Worm (Caenorhabditis elegans) whole organism, L4 larva: Measurements from ENCODE around the gene ugt-11.

Experiments used
- ceh-20 ChIP-seq: fragments of 200-800 bp; sonication (Bioruptor generic); IDR thresholded peaks from 2 replicates; pipeline ENCODE4 v1.3.6; 2022; ENCODE audit warnings: missing genetic modification reagents, missing genetic modification characterization, missing compliant biosample characterization
- ceh-82 ChIP-seq: sonication (generic microtip); optimal IDR thresholded peaks from 2 replicates; lab custom pipeline; 2017; ENCODE audit warnings: missing biosample characterization, missing genetic modification characterization
- egl-27 ChIP-seq: sonication (generic microtip); optimal IDR thresholded peaks from 3 replicates; lab custom pipeline; 2017; ENCODE audit warnings: missing biosample characterization, missing genetic modification reagents, missing genetic modification characterization
- lin-29 ChIP-seq: fragments of 200-800 bp; sonication (Bioruptor generic); IDR thresholded peaks from 2 replicates; pipeline ENCODE4 v1.3.6; 2022; ENCODE audit warnings: missing genetic modification reagents, missing genetic modification characterization, missing compliant biosample characterization
- nhr-11 ChIP-seq: fragments of 150-350 bp; optimal IDR thresholded peaks from 2 replicates; lab custom pipeline; 2014; ENCODE audit warnings: missing biosample characterization, missing genetic modification characterization
- nhr-237 ChIP-seq: sonication (generic microtip); optimal IDR thresholded peaks from 2 replicates; lab custom pipeline; 2017; ENCODE audit warnings: missing biosample characterization, missing genetic modification characterization
- pqm-1 ChIP-seq: sonication (generic microtip); optimal IDR thresholded peaks from 2 replicates; lab custom pipeline; 2017; ENCODE audit warnings: missing biosample characterization, missing genetic modification characterization
- snpc-1.2 ChIP-seq: fragments of 200-800 bp; sonication (Bioruptor generic); IDR thresholded peaks from 2 replicates; pipeline ENCODE4 v1.3.6; 2022; ENCODE audit warnings: missing genetic modification reagents, missing genetic modification characterization, missing compliant biosample characterization
- unc-62 ChIP-seq, 3 experiments: fragments of 150-350 bp in 1 of 3; sonication (generic microtip); optimal IDR thresholded peaks in 2 of 3; peaks in 1 of 3; 1 replicate in 1 of 3; 2 replicates in 2 of 3; lab custom pipeline; 2014 to 2017; ENCODE audit warnings: missing biosample characterization in 3 of 3, missing genetic modification characterization in 3 of 3, missing genetic modification reagents in 3 of 3, missing genotype in 1 of 3
- ztf-11 ChIP-seq: fragments of 150-350 bp; optimal IDR thresholded peaks from 2 replicates; lab custom pipeline; 2014; ENCODE audit warnings: missing biosample characterization, missing genetic modification characterization

- TF ChIP-seq ceh-82 (tag; lab: Kevin White, UChicago) (no peak), ztf-11 (tag; lab: Kevin White, UChicago) (no peak), nhr-11 (no peak), nhr-237 (tag; lab: Kevin White, UChicago) (no peak), snpc-1.2 (GFP tag; lab: Robert Waterston, UW) (no peak), pqm-1 (no peak), ceh-20 (no peak), unc-62 (GFP tag; optimal IDR thresholded peaks at IDR 0.05 in 1 of 2; lab: Kevin White, UChicago) (no peak), unc-62 (tag; optimal IDR thresholded peaks at IDR 0.05; lab: Kevin White, UChicago) (no peak), lin-29 (GFP tag; lab: Robert Waterston, UW) (no peak), egl-27 (tag; lab: Kevin White, UChicago) (no peak)
These were observed 49.3 kb upstream of the ugt-11 start, which contains the start of gene str-211 for ce11 chrV:4944219-4944618.
